Worm (Caenorhabditis elegans) whole organism, L4 larva: ENCODE results near the gene F21A3.3.

ENCODE experiments used
- F44E2.7 ChIP-seq: fragments of 200-800 bp; sonication (Bioruptor generic); IDR thresholded peaks from 2 replicates; pipeline ENCODE4 v2.1.2; 2022; ENCODE audit warnings: missing genetic modification characterization, missing compliant biosample characterization
- T26A8.4 ChIP-seq: fragments of 200-800 bp; sonication (Bioruptor generic); IDR thresholded peaks from 2 replicates; pipeline ENCODE4 v1.3.6; 2022; ENCODE audit warnings: missing genetic modification characterization, missing compliant biosample characterization
- ZK546.5 ChIP-seq, 2 experiments: sonication (generic microtip); optimal IDR thresholded peaks; 2 replicates each; lab custom pipeline; 2017; ENCODE audit warnings: missing biosample characterization in 2 of 2, missing genetic modification characterization in 2 of 2
- lim-7 ChIP-seq: fragments of 200-800 bp; sonication (Bioruptor generic); IDR thresholded peaks from 2 replicates; pipeline ENCODE4 v1.3.6; 2022; ENCODE audit warnings: missing genetic modification characterization, missing compliant biosample characterization
- pqm-1 ChIP-seq: sonication (generic microtip); optimal IDR thresholded peaks from 2 replicates; lab custom pipeline; 2017; ENCODE audit warnings: missing biosample characterization, missing genetic modification characterization
- snpc-4 ChIP-seq: fragments of 150-350 bp; optimal IDR thresholded peaks from 2 replicates; lab custom pipeline; 2014; ENCODE audit warnings: missing biosample characterization, missing genetic modification characterization
- ztf-11 ChIP-seq: fragments of 150-350 bp; optimal IDR thresholded peaks from 2 replicates; lab custom pipeline; 2014; ENCODE audit warnings: missing biosample characterization, missing genetic modification characterization

ce11 chrV:15471029-15471428 lies 46.5 kb upstream of the F21A3.3 start, which contains the start of gene dpf-1:
- no peak for TF ChIP-seq ztf-11 (tag; lab: Kevin White, UChicago)
- TF ChIP-seq T26A8.4 (GFP tag; lab: Robert Waterston, UW), result no peak
- no peak for TF ChIP-seq lim-7 (GFP tag; lab: Robert Waterston, UW)
- no peak for TF ChIP-seq F44E2.7
- TF ChIP-seq ZK546.5 (tag; optimal IDR thresholded peaks at IDR 0.05; lab: Kevin White, UChicago), result no peak
- TF ChIP-seq snpc-4 (tag; lab: Kevin White, UChicago), result no peak
- no peak for TF ChIP-seq pqm-1 (tag; lab: Kevin White, UChicago)
